Worm (Caenorhabditis elegans) whole organism, young adult: Measurements from ENCODE around the gene ZK792.1.

ENCODE experiments used
- B0336.3 ChIP-seq: fragments of 200-800 bp; sonication (Bioruptor generic); IDR thresholded peaks from 2 replicates; pipeline ENCODE4 v1.3.6; 2022; ENCODE audit warnings: missing genetic modification characterization, missing compliant biosample characterization
- Y56A3A.18 ChIP-seq: fragments of 200-800 bp; sonication (Bioruptor generic); IDR thresholded peaks from 2 replicates; pipeline ENCODE4 v1.3.6; 2022; ENCODE audit warnings: missing genetic modification reagents, missing genetic modification characterization, missing compliant biosample characterization
- snpc-4 ChIP-seq, 5 experiments: fragments of 150-350 bp in 1 of 5; sonication (generic microtip) in 4 of 5; optimal IDR thresholded peaks; 2 replicates each; lab custom pipeline; 2014 to 2018; ENCODE audit warnings: missing genetic modification characterization in 5 of 5, missing biosample characterization in 3 of 5, antibody characterized with exemption in 2 of 5, mild to moderate bottlenecking in 2 of 5, missing compliant biosample characterization in 2 of 5, missing genotype in 2 of 5, moderate library complexity in 2 of 5, missing genetic modification reagents in 1 of 5

DNA sequence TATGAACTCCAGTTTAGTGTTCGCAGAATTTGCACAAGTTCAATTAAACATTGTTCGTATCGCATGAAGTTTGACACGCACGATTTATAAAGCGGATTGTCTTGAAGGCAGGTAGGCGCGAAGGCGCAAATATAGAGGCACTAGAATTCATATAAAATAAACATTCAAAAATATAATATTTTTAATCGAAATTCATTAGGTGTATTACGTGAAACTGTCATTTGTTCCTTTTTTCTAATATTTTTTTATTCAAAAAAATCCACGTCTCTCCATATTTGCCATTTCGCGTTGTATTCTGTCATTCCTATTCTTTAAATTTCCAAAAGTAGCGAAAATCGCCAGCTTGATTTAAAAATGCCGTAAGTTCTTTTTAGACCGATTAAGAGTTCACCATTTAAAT is 17.8 kb upstream of the ZK792.1 start, which contains the start of gene ZK809.1:
- TF ChIP-seq Y56A3A.18 (GFP tag; lab: Robert Waterston, UW), result no peak
- no peak for TF ChIP-seq B0336.3 (GFP tag; lab: Robert Waterston, UW)
- TF ChIP-seq snpc-4 (GFP tag; optimal IDR thresholded peaks at IDR 0.05; lab: Kevin White, UChicago), result no peak
- no peak for TF ChIP-seq snpc-4 (tag; optimal IDR thresholded peaks at IDR 0.05; lab: Kevin White, UChicago)
